Fruit fly (Drosophila melanogaster) whole organism, embryonic: ENCODE results near the gene yps.

ENCODE experiments used
- Atf3 ChIP-seq: fragments of 200-800 bp; sonication (Bioruptor generic); optimal IDR thresholded peaks from 3 replicates; lab custom pipeline; 2016; ENCODE audit warnings: missing biosample characterization, missing genetic modification characterization
- Atf6 ChIP-seq: fragments of 200-800 bp; sonication (Bioruptor generic); IDR thresholded peaks from 2 replicates; pipeline ENCODE4 v1.3.6; 2022; ENCODE audit warnings: missing biosample characterization, missing genetic modification characterization
- BEAF-32 ChIP-seq: fragments of 200-800 bp; sonication (Bioruptor generic); optimal IDR thresholded peaks from 3 replicates; lab custom pipeline; 2017; ENCODE audit warnings: missing biosample characterization, missing genetic modification characterization, mild to moderate bottlenecking, moderate library complexity, missing genetic modification reagents
- CG12219 ChIP-seq: fragments of 200-800 bp; sonication (Bioruptor generic); optimal IDR thresholded peaks from 3 replicates; lab custom pipeline; 2018; ENCODE audit warnings: missing biosample characterization, mild to moderate bottlenecking, missing genetic modification characterization
- CG12942 ChIP-seq: fragments of 200-800 bp; sonication (Bioruptor generic); optimal IDR thresholded peaks from 3 replicates; lab custom pipeline; 2016; ENCODE audit warnings: missing biosample characterization, missing genetic modification characterization
- CG13296 ChIP-seq: fragments of 200-800 bp; sonication (Bioruptor generic); optimal IDR thresholded peaks from 3 replicates; lab custom pipeline; 2018; ENCODE audit warnings: missing biosample characterization, mild to moderate bottlenecking, missing genetic modification characterization
- CG17186 ChIP-seq: fragments of 200-800 bp; sonication (Bioruptor generic); optimal IDR thresholded peaks from 3 replicates; lab custom pipeline; 2017; ENCODE audit warnings: missing biosample characterization, missing genetic modification reagents, missing genetic modification characterization
- CG17568 ChIP-seq: fragments of 200-800 bp; sonication (Bioruptor generic); optimal IDR thresholded peaks from 2 replicates; lab custom pipeline; 2018; ENCODE audit warnings: missing biosample characterization, mild to moderate bottlenecking, missing genetic modification characterization, moderate library complexity
- CG17802 ChIP-seq: fragments of 200-800 bp; sonication (Bioruptor generic); optimal IDR thresholded peaks from 2 replicates; lab custom pipeline; 2018; ENCODE audit warnings: missing biosample characterization, mild to moderate bottlenecking, missing genetic modification characterization, moderate library complexity
- CG17912 ChIP-seq: fragments of 200-800 bp; sonication (Bioruptor generic); optimal IDR thresholded peaks from 2 replicates; lab custom pipeline; 2018; ENCODE audit warnings: missing biosample characterization, mild to moderate bottlenecking, missing genetic modification characterization
- CG2120 ChIP-seq: fragments of 200-800 bp; sonication (Bioruptor generic); optimal IDR thresholded peaks from 3 replicates; lab custom pipeline; 2016; ENCODE audit warnings: missing biosample characterization, missing genetic modification characterization
- CG3065 ChIP-seq: fragments of 200-800 bp; sonication (Bioruptor generic); optimal IDR thresholded peaks from 2 replicates; lab custom pipeline; 2016; ENCODE audit warnings: missing biosample characterization, missing genetic modification characterization
- CG32767 ChIP-seq: fragments of 200-800 bp; sonication (Bioruptor generic); IDR thresholded peaks from 2 replicates; pipeline ENCODE4 v1.3.6; 2022; ENCODE audit warnings: missing biosample characterization, missing genetic modification characterization
- CG42726 ChIP-seq: fragments of 200-800 bp; sonication (Bioruptor generic); IDR thresholded peaks from 2 replicates; pipeline ENCODE4 v1.3.6; 2022; ENCODE audit warnings: missing biosample characterization, missing genetic modification characterization; ENCODE audit not compliant: partially characterized antibody
- CG4707 ChIP-seq: fragments of 200-800 bp; sonication (Bioruptor generic); optimal IDR thresholded peaks from 2 replicates; lab custom pipeline; 2018; ENCODE audit warnings: missing biosample characterization, mild to moderate bottlenecking, missing genetic modification characterization, moderate library complexity
- CG6175 ChIP-seq: fragments of 200-800 bp; sonication (Bioruptor generic); IDR thresholded peaks from 3 replicates; pipeline ENCODE4 v1.3.6; 2022; ENCODE audit warnings: missing biosample characterization, missing genetic modification characterization
- CG6765 ChIP-seq: fragments of 200-800 bp; sonication (Bioruptor generic); optimal IDR thresholded peaks from 3 replicates; lab custom pipeline; 2017; ENCODE audit warnings: missing biosample characterization, mild to moderate bottlenecking, missing genetic modification characterization
- CG7963 ChIP-seq: fragments of 200-800 bp; sonication (Bioruptor generic); IDR thresholded peaks from 3 replicates; pipeline ENCODE4 v1.3.6; 2022; ENCODE audit warnings: missing biosample characterization, missing genetic modification characterization; ENCODE audit not compliant: partially characterized antibody
- CG8478 ChIP-seq: fragments of >200 bp; optimal IDR thresholded peaks from 2 replicates; lab custom pipeline; 2018
- CG9932 ChIP-seq: fragments of 200-800 bp; sonication (Bioruptor generic); IDR thresholded peaks from 2 replicates; pipeline ENCODE4 v1.3.6; 2022; ENCODE audit warnings: missing biosample characterization, missing genetic modification characterization
- Dbx ChIP-seq: fragments of 200-800 bp; sonication (Bioruptor generic); IDR thresholded peaks from 3 replicates; pipeline ENCODE4 v1.3.6; 2022; ENCODE audit warnings: missing biosample characterization, missing genetic modification characterization
- Drgx ChIP-seq: fragments of 200-800 bp; sonication (Bioruptor generic); IDR thresholded peaks from 2 replicates; pipeline ENCODE4 v1.3.6; 2022; ENCODE audit warnings: missing biosample characterization, missing genetic modification characterization
- Eip74EF ChIP-seq, 2 experiments: fragments of 200-800 bp in 1 of 2; fragments of >200 bp in 1 of 2; sonication (Bioruptor generic) in 1 of 2; optimal IDR thresholded peaks; 2 replicates each; lab custom pipeline; 2017 to 2019; ENCODE audit warnings: missing biosample characterization in 2 of 2, missing genetic modification characterization in 2 of 2, mild to moderate bottlenecking in 1 of 2, moderate library complexity in 1 of 2
- Hand ChIP-seq: fragments of 200-800 bp; sonication (Bioruptor generic); optimal IDR thresholded peaks from 2 replicates; lab custom pipeline; 2017; ENCODE audit warnings: mild to moderate bottlenecking, missing biosample characterization, missing genetic modification reagents, missing genetic modification characterization
- HmgZ ChIP-seq: fragments of 200-800 bp; sonication (Bioruptor generic); optimal IDR thresholded peaks from 2 replicates; lab custom pipeline; 2018; ENCODE audit warnings: missing biosample characterization, mild to moderate bottlenecking, missing genetic modification characterization
- Hr78 ChIP-seq, 2 experiments: fragments of 200-800 bp in 1 of 2; fragments of >200 bp in 1 of 2; sonication (Bioruptor generic) in 1 of 2; optimal IDR thresholded peaks; 2 replicates each; lab custom pipeline; 2017 to 2019; ENCODE audit warnings: missing biosample characterization in 2 of 2, missing genetic modification characterization in 2 of 2, mild to moderate bottlenecking in 1 of 2, moderate library complexity in 1 of 2
- Mad ChIP-seq: fragments of 200-800 bp; sonication (Bioruptor generic); optimal IDR thresholded peaks from 2 replicates; lab custom pipeline; 2016; ENCODE audit warnings: missing biosample characterization, missing genetic modification characterization
- Opbp ChIP-seq: fragments of 200-800 bp; sonication (Bioruptor generic); IDR thresholded peaks from 3 replicates; pipeline ENCODE4 v1.3.6; 2022; ENCODE audit warnings: missing biosample characterization, missing genetic modification characterization; ENCODE audit not compliant: partially characterized antibody
- Poxn ChIP-seq: fragments of 200-800 bp; sonication (Bioruptor generic); IDR thresholded peaks from 2 replicates; pipeline ENCODE4 v1.3.6; 2022; ENCODE audit warnings: missing biosample characterization, missing genetic modification characterization
- Xbp1 ChIP-seq: fragments of 200-800 bp; sonication (Bioruptor generic); optimal IDR thresholded peaks from 3 replicates; lab custom pipeline; 2016; ENCODE audit warnings: missing biosample characterization, mild to moderate bottlenecking, missing genetic modification characterization
- az2 ChIP-seq: fragments of 200-800 bp; sonication (Bioruptor generic); optimal IDR thresholded peaks from 3 replicates; lab custom pipeline; 2016; ENCODE audit warnings: missing biosample characterization, missing genetic modification characterization
- bbx ChIP-seq: fragments of 200-800 bp; sonication (Bioruptor generic); IDR thresholded peaks from 2 replicates; pipeline ENCODE4 v1.3.6; 2022; ENCODE audit warnings: missing biosample characterization, missing genetic modification characterization; ENCODE audit not compliant: partially characterized antibody
- cato ChIP-seq: fragments of 200-800 bp; sonication (Bioruptor generic); optimal IDR thresholded peaks from 2 replicates; lab custom pipeline; 2016; ENCODE audit warnings: missing biosample characterization, missing genetic modification characterization, borderline replicate concordance
- ci ChIP-seq: fragments of 200-800 bp; sonication (Bioruptor generic); IDR thresholded peaks from 3 replicates; pipeline ENCODE4 v1.3.6; 2022; ENCODE audit warnings: missing biosample characterization, missing genetic modification characterization
- dan ChIP-seq: fragments of 200-800 bp; sonication (Bioruptor generic); IDR thresholded peaks from 2 replicates; pipeline ENCODE4 v1.3.6; 2022; ENCODE audit warnings: missing biosample characterization, missing genetic modification characterization
- dysf ChIP-seq: fragments of 200-800 bp; sonication (Bioruptor generic); IDR thresholded peaks from 3 replicates; pipeline ENCODE4 v1.3.6; 2022; ENCODE audit warnings: missing biosample characterization, missing genetic modification characterization
- gcm ChIP-seq: fragments of 200-800 bp; sonication (Bioruptor generic); optimal IDR thresholded peaks from 2 replicates; lab custom pipeline; 2019; ENCODE audit warnings: missing biosample characterization, mild to moderate bottlenecking, missing genetic modification characterization, moderate library complexity
- gfzf ChIP-seq: fragments of 200-800 bp; sonication (Bioruptor generic); optimal IDR thresholded peaks from 2 replicates; lab custom pipeline; 2016; ENCODE audit warnings: missing biosample characterization, mild to moderate bottlenecking, missing genetic modification characterization, moderate library complexity
- her ChIP-seq: fragments of 200-800 bp; sonication (Bioruptor generic); optimal IDR thresholded peaks from 2 replicates; lab custom pipeline; 2016; ENCODE audit warnings: missing biosample characterization, missing genetic modification characterization
- hth ChIP-seq: fragments of >200 bp; optimal IDR thresholded peaks from 2 replicates; lab custom pipeline; 2017; ENCODE audit warnings: inconsistent platforms
- insv ChIP-seq, 2 experiments: fragments of 200-800 bp; sonication (Bioruptor generic); optimal IDR thresholded peaks; 3 replicates each; lab custom pipeline; 2016 to 2018; ENCODE audit warnings: missing biosample characterization in 2 of 2, missing genetic modification characterization in 2 of 2
- kah ChIP-seq: fragments of 200-800 bp; sonication (Bioruptor generic); optimal IDR thresholded peaks from 2 replicates; lab custom pipeline; 2018; ENCODE audit warnings: missing biosample characterization, mild to moderate bottlenecking, missing genetic modification characterization
- lab ChIP-seq: fragments of 200-800 bp; sonication (Bioruptor generic); optimal IDR thresholded peaks from 3 replicates; lab custom pipeline; 2017; ENCODE audit warnings: missing biosample characterization, missing genetic modification characterization, mild to moderate bottlenecking, moderate library complexity, missing genetic modification reagents
- peb ChIP-seq: fragments of 200-800 bp; sonication (Bioruptor generic); IDR thresholded peaks from 2 replicates; pipeline ENCODE4 v1.3.6; 2022; ENCODE audit warnings: missing biosample characterization, missing genetic modification characterization
- run ChIP-seq: fragments of 200-800 bp; sonication (Bioruptor generic); optimal IDR thresholded peaks from 3 replicates; lab custom pipeline; 2018; ENCODE audit warnings: missing biosample characterization, mild to moderate bottlenecking, missing genetic modification characterization
- sna ChIP-seq: fragments of 200-800 bp; sonication (Bioruptor generic); IDR thresholded peaks from 2 replicates; pipeline ENCODE4 v1.3.6; 2022; ENCODE audit warnings: missing biosample characterization, missing genetic modification characterization; ENCODE audit not compliant: partially characterized antibody
- so ChIP-seq: fragments of 200-800 bp; sonication (Bioruptor generic); IDR thresholded peaks from 3 replicates; pipeline ENCODE4 v1.3.6; 2022; ENCODE audit warnings: missing biosample characterization, missing genetic modification characterization
- stwl ChIP-seq: fragments of 200-800 bp; sonication (Bioruptor generic); optimal IDR thresholded peaks from 3 replicates; lab custom pipeline; 2018; ENCODE audit warnings: missing biosample characterization, mild to moderate bottlenecking, missing genetic modification characterization, moderate library complexity
- tgo ChIP-seq: fragments of 200-800 bp; sonication (Bioruptor generic); IDR thresholded peaks from 3 replicates; pipeline ENCODE4 v1.3.6; 2022; ENCODE audit warnings: missing biosample characterization, missing genetic modification characterization
- zen ChIP-seq: fragments of 200-800 bp; sonication (Bioruptor generic); optimal IDR thresholded peaks from 3 replicates; lab custom pipeline; 2018; ENCODE audit warnings: missing biosample characterization, mild to moderate bottlenecking, missing genetic modification characterization, moderate library complexity

Gene yps

dm6 chr3L:12124138-12124583, 789 bp downstream of the yps start (continued):
- TF ChIP-seq CG13296 (GFP tag; lab: Kevin White, UChicago) (peak; percentile 30), run (tag; lab: Kevin White, UChicago) (peak; percentile 13), BEAF-32 (GFP tag; lab: Kevin White, UChicago) (no peak), bbx (peak; percentile 57; the same call in 1 of the 2 replicates), az2 (GFP tag; lab: Kevin White, UChicago) (no peak), stwl (tag; lab: Kevin White, UChicago) (no peak), her (GFP tag; lab: Kevin White, UChicago) (no peak), so (no peak), sna (GFP tag; lab: Robert Waterston, UW) (no peak), Dbx (peak; percentile 54; the same call in 1 of the 3 replicates), CG17912 (GFP tag; lab: Kevin White, UChicago) (peak; percentile 76), CG42726 (GFP tag; lab: Robert Waterston, UW) (peak; percentile 38; the same call in 1 of the 2 replicates), CG4707 (GFP tag; lab: Kevin White, UChicago) (no peak), zen (tag; lab: Kevin White, UChicago) (peak; percentile 56), Hr78 (GFP tag; optimal IDR thresholded peaks at IDR 0.05; lab: Kevin White, UChicago) (no peak), dan (GFP tag; lab: Robert Waterston, UW) (no peak), CG9932 (GFP tag; lab: Robert Waterston, UW) (peak; percentile 32; the same call in 1 of the 2 replicates), HmgZ (tag; lab: Kevin White, UChicago) (peak; percentile 93), cato (GFP tag; lab: Kevin White, UChicago) (no peak), dysf (GFP tag; lab: Robert Waterston, UW) (no peak), CG12219 (GFP tag; lab: Kevin White, UChicago) (peak; percentile 55), CG6175 (GFP tag; lab: Robert Waterston, UW) (0 out of 3 replicates have a peak, but pooled peaks have one; percentile 43), CG7963 (no peak), tgo (no peak), lab (GFP tag; lab: Kevin White, UChicago) (no peak), CG17186 (GFP tag; lab: Kevin White, UChicago) (peak; percentile 14), Poxn (no peak), CG17568 (GFP tag; lab: Kevin White, UChicago) (peak; percentile 40), CG32767 (GFP tag; lab: Robert Waterston, UW) (peak; percentile 86), Hand (GFP tag; lab: Kevin White, UChicago) (no peak), Drgx (GFP tag; lab: Robert Waterston, UW) (peak; percentile 20; the same call in 1 of the 2 replicates), insv (GFP tag; optimal IDR thresholded peaks at IDR 0.05; lab: Kevin White, UChicago) (peak in 1 of 2 experiments; percentile 1), gfzf (GFP tag; lab: Kevin White, UChicago) (no peak), hth (lab: Kevin White, UChicago) (no peak), CG8478 (peak; percentile 91), peb (GFP tag; lab: Robert Waterston, UW) (no peak), Atf6 (GFP tag; lab: Robert Waterston, UW) (peak; percentile 22; the same call in 1 of the 2 replicates), CG2120 (GFP tag; lab: Kevin White, UChicago) (peak; percentile 3), CG17802 (tag; lab: Kevin White, UChicago) (no peak), CG12942 (GFP tag; lab: Kevin White, UChicago) (no peak), Atf3 (GFP tag; lab: Kevin White, UChicago) (no peak), Eip74EF (GFP tag; optimal IDR thresholded peaks at IDR 0.05; lab: Kevin White, UChicago) (no peak), kah (GFP tag; lab: Kevin White, UChicago) (peak; percentile 74), ci (GFP tag; lab: Robert Waterston, UW) (peak; percentile 66), CG6765 (GFP tag; lab: Kevin White, UChicago) (no peak), CG3065 (GFP tag; lab: Kevin White, UChicago) (no peak), Xbp1 (GFP tag; lab: Kevin White, UChicago) (no peak), Opbp (GFP tag; lab: Robert Waterston, UW) (peak; percentile 57; the same call in 2 of the 3 replicates), Mad (GFP tag; lab: Kevin White, UChicago) (no peak), gcm (GFP tag; lab: Kevin White, UChicago) (peak; percentile 47)
